Worm (Caenorhabditis elegans) whole organism, L1 larva: ENCODE measurements around the gene clec-67.

ENCODE experiments used
- aha-1 ChIP-seq: fragments of 150-350 bp; optimal IDR thresholded peaks from 2 replicates; lab custom pipeline; 2014; ENCODE audit warnings: missing biosample characterization, missing genetic modification characterization
- alr-1 ChIP-seq: fragments of 200-800 bp; sonication (Bioruptor generic); optimal IDR thresholded peaks from 2 replicates; lab custom pipeline; 2018; ENCODE audit warnings: borderline replicate concordance, mild to moderate bottlenecking, missing genetic modification characterization, missing compliant biosample characterization
- blmp-1 ChIP-seq: fragments of 150-350 bp; optimal IDR thresholded peaks from 2 replicates; lab custom pipeline; 2014; ENCODE audit warnings: missing biosample characterization, missing genetic modification characterization
- ceh-8 ChIP-seq: fragments of 200-800 bp; sonication (Bioruptor generic); optimal IDR thresholded peaks from 2 replicates; lab custom pipeline; 2018; ENCODE audit warnings: mild to moderate bottlenecking, missing genetic modification characterization, moderate library complexity, missing compliant biosample characterization
- dpl-1 ChIP-seq, 3 experiments: fragments of 150-350 bp in 2 of 3; sonication (generic microtip) in 1 of 3; optimal IDR thresholded peaks; 2 replicates each; lab custom pipeline; 2014 to 2017; ENCODE audit warnings: missing biosample characterization in 3 of 3, missing genetic modification characterization in 3 of 3, missing genetic modification reagents in 3 of 3
- dsc-1 ChIP-seq: sonication (generic microtip); optimal IDR thresholded peaks from 2 replicates; lab custom pipeline; 2016; ENCODE audit warnings: mild to moderate bottlenecking, missing genetic modification characterization, missing compliant biosample characterization
- efl-1 ChIP-seq, 4 experiments: fragments of 150-350 bp; optimal IDR thresholded peaks in 3 of 4; peaks in 1 of 4; 1 replicate in 1 of 4; 2 replicates in 3 of 4; lab custom pipeline; 2014; ENCODE audit warnings: missing biosample characterization in 2 of 4, missing genetic modification characterization in 2 of 4, missing genetic modification reagents in 2 of 4
- efl-3 ChIP-seq: fragments of 200-800 bp; sonication (Bioruptor generic); optimal IDR thresholded peaks from 2 replicates; lab custom pipeline; 2018; ENCODE audit warnings: mild to moderate bottlenecking, missing genetic modification characterization, missing compliant biosample characterization
- elt-2 ChIP-seq: sonication (generic microtip); optimal IDR thresholded peaks from 2 replicates; lab custom pipeline; 2016; ENCODE audit warnings: missing genetic modification characterization, mild to moderate bottlenecking, inconsistent platforms, missing compliant biosample characterization, missing genetic modification reagents
- ets-5 ChIP-seq: fragments of 200-800 bp; sonication (Bioruptor generic); IDR thresholded peaks from 2 replicates; pipeline ENCODE4 v1.3.6; 2022; ENCODE audit warnings: missing genetic modification characterization, missing compliant biosample characterization
- fkh-4 ChIP-seq: sonication (generic microtip); optimal IDR thresholded peaks from 2 replicates; lab custom pipeline; 2016; ENCODE audit warnings: missing compliant biosample characterization, missing genetic modification characterization, borderline replicate concordance
- fkh-8 ChIP-seq: sonication (generic microtip); optimal IDR thresholded peaks from 2 replicates; lab custom pipeline; 2016; ENCODE audit warnings: mild to moderate bottlenecking, missing genetic modification characterization, missing compliant biosample characterization
- grh-1 ChIP-seq: fragments of 200-800 bp; sonication (Bioruptor generic); IDR thresholded peaks from 2 replicates; pipeline ENCODE4 v1.3.6; 2022; ENCODE audit warnings: missing genetic modification reagents, missing genetic modification characterization, missing compliant biosample characterization
- hpl-2 ChIP-seq: fragments of 150-350 bp; optimal IDR thresholded peaks from 2 replicates; lab custom pipeline; 2014; ENCODE audit warnings: missing biosample characterization, missing genetic modification reagents, missing genetic modification characterization
- lin-14 ChIP-seq: fragments of 200-800 bp; sonication (Bioruptor generic); optimal IDR thresholded peaks from 2 replicates; lab custom pipeline; 2018; ENCODE audit warnings: mild to moderate bottlenecking, missing genetic modification characterization, moderate library complexity, missing compliant biosample characterization
- lin-15B ChIP-seq: fragments of 150-350 bp; sonication (generic microtip); optimal IDR thresholded peaks from 3 replicates; lab custom pipeline; 2014; ENCODE audit warnings: missing biosample characterization, missing genetic modification characterization
- mab-9 ChIP-seq: fragments of 200-800 bp; sonication (Bioruptor generic); IDR thresholded peaks from 2 replicates; pipeline ENCODE4 v1.3.6; 2022; ENCODE audit warnings: missing genetic modification reagents, missing genetic modification characterization, missing compliant biosample characterization
- mep-1 ChIP-seq: fragments of 150-350 bp; optimal IDR thresholded peaks from 2 replicates; lab custom pipeline; 2014; ENCODE audit warnings: missing biosample characterization, missing genetic modification characterization
- nhr-11 ChIP-seq: fragments of 150-350 bp; optimal IDR thresholded peaks from 2 replicates; lab custom pipeline; 2014; ENCODE audit warnings: missing biosample characterization, missing genetic modification characterization
- nhr-28 ChIP-seq: fragments of 150-350 bp; optimal IDR thresholded peaks from 2 replicates; lab custom pipeline; 2014; ENCODE audit warnings: missing biosample characterization, missing genetic modification characterization
- nhr-47 ChIP-seq: sonication (generic microtip); optimal IDR thresholded peaks from 2 replicates; lab custom pipeline; 2016; ENCODE audit warnings: mild to moderate bottlenecking, missing genetic modification characterization, moderate library complexity, missing compliant biosample characterization
- nhr-77 ChIP-seq: fragments of 150-350 bp; optimal IDR thresholded peaks from 2 replicates; lab custom pipeline; 2014; ENCODE audit warnings: missing biosample characterization, missing genetic modification characterization
- nhr-90 ChIP-seq: sonication (generic microtip); optimal IDR thresholded peaks from 2 replicates; lab custom pipeline; 2016; ENCODE audit warnings: mild to moderate bottlenecking, missing genetic modification characterization, missing compliant biosample characterization; ENCODE audit not compliant: poor library complexity
- pag-3 ChIP-seq: sonication (generic microtip); optimal IDR thresholded peaks from 2 replicates; lab custom pipeline; 2017; ENCODE audit warnings: missing genetic modification characterization, mild to moderate bottlenecking, missing compliant biosample characterization, antibody characterized with exemption, borderline replicate concordance; ENCODE audit not compliant: insufficient read depth
- pax-3 ChIP-seq: fragments of 200-800 bp; sonication (Bioruptor generic); optimal IDR thresholded peaks from 2 replicates; lab custom pipeline; 2018; ENCODE audit warnings: mild to moderate bottlenecking, missing genetic modification characterization, moderate library complexity, missing compliant biosample characterization
- pqm-1 ChIP-seq: sonication (generic microtip); optimal IDR thresholded peaks from 3 replicates; lab custom pipeline; 2017; ENCODE audit warnings: missing biosample characterization, missing genetic modification characterization
- rnt-1 ChIP-seq: sonication (generic microtip); optimal IDR thresholded peaks from 2 replicates; lab custom pipeline; 2016; ENCODE audit warnings: mild to moderate bottlenecking, missing genetic modification characterization, moderate library complexity, missing compliant biosample characterization
- sox-4 ChIP-seq: sonication (generic microtip); optimal IDR thresholded peaks from 2 replicates; lab custom pipeline; 2016; ENCODE audit warnings: missing genetic modification characterization, missing compliant biosample characterization
- tlp-1 ChIP-seq: fragments of 150-350 bp; optimal IDR thresholded peaks from 2 replicates; lab custom pipeline; 2014; ENCODE audit warnings: missing biosample characterization, missing genetic modification characterization
- unc-86 ChIP-seq: sonication (generic microtip); optimal IDR thresholded peaks from 2 replicates; lab custom pipeline; 2016; ENCODE audit warnings: missing genetic modification characterization, missing compliant biosample characterization
- unc-98 ChIP-seq: fragments of 200-800 bp; sonication (Bioruptor generic); IDR thresholded peaks from 2 replicates; pipeline ENCODE4 v1.3.6; 2022; ENCODE audit warnings: missing genetic modification characterization, missing compliant biosample characterization
- zip-4 ChIP-seq: fragments of 200-800 bp; sonication (Bioruptor generic); optimal IDR thresholded peaks from 2 replicates; lab custom pipeline; 2018; ENCODE audit warnings: mild to moderate bottlenecking, missing genetic modification characterization, moderate library complexity, missing compliant biosample characterization

clec-67 gene

DNA sequence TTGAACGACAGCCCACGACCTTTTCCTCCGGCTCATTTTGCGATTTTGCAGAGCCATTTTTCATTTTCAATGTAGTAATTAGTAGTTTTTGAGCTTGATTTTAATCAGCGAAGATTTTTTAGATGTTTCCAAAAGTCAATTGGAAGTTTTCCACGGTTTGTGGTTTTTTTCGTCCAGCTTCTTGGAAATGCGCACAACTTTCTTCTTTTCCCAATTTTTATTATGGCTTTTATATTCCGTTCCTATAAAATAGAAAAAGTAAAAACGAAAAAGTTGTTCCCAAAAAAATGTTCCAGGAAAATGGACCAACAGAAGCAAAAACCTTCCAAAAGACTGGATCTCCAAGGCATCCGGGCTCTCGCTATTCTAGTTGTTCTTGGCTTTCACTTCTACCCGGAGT, 36.6 kb upstream of the clec-67 start, which contains the start of gene oac-22:
Gene oac-22 (plus strand): TSS at position 301 of the 400 bp plus-strand sequence.
- TF ChIP-seq ets-5 (GFP tag; lab: Robert Waterston, UW) (no peak), zip-4 (GFP tag; lab: Kevin White, UChicago) (no peak), hpl-2 (GFP tag; lab: Kevin White, UChicago) (no peak), pqm-1 (tag; lab: Kevin White, UChicago) (no peak), rnt-1 (no peak), elt-2 (tag; lab: Kevin White, UChicago) (no peak), pag-3 (tag; lab: Kevin White, UChicago) (no peak), pax-3 (tag; lab: Kevin White, UChicago) (no peak), nhr-28 (tag; lab: Kevin White, UChicago) (no peak), tlp-1 (tag; lab: Kevin White, UChicago) (no peak), nhr-90 (tag; lab: Kevin White, UChicago) (no peak)

DNA sequence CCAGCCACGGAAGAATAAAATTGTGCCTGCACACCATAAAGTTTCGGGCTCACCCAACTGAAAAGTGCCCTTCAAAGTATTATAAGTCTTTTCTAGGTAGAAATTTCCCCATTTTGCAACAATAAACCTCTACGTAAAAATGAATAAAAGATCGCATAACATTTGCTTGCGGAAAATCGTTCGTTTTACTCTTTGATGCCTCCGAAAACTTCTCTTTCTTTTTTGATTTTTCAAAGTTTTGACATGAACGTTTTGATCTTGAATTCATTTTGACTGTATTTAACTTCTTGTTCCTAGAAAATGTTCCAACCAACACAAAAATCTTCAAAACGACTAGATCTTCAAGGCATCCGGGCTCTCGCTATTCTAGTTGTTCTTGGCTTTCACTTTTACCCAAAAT, 33.0 kb upstream of the clec-67 start, which contains the start of gene oac-21:
Gene oac-21 (plus strand): TSS at position 301 of the 400 bp plus-strand sequence.
- TF ChIP-seq nhr-90 (tag; lab: Kevin White, UChicago) (no peak), ceh-8 (GFP tag; lab: Kevin White, UChicago) (no peak), lin-14 (no peak), nhr-28 (tag; lab: Kevin White, UChicago) (no peak), sox-4 (tag; lab: Kevin White, UChicago) (no peak), alr-1 (no peak), lin-15B (no peak), dpl-1 (GFP tag; optimal IDR thresholded peaks at IDR 0.05; lab: Kevin White, UChicago) (no peak), dsc-1 (tag; lab: Kevin White, UChicago) (no peak), fkh-8 (no peak), efl-3 (no peak)

DNA sequence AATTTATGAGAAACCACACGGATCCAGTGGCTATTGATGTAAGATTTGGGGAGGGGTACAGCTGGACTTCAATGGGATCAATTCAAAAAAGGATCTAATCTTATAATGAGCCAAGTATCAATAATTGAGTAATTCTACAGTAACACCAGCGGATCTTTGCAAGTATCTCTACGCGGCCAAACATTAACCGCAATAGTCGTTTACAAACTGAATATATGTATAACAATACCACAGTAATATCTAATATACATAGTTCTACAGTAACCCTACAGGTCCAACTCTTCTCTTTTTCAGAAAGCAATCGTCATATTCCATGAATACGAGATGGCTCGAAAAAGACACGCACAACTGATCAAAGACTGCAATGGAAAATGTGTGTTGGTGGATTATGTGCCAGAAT, 29.9 kb upstream of the clec-67 start, which contains the start of gene F56D6.9:
Gene F56D6.9 (plus strand): TSS at position 301 of the 400 bp plus-strand sequence.
- TF ChIP-seq nhr-11 (tag; lab: Kevin White, UChicago) (no peak), grh-1 (GFP tag; lab: Robert Waterston, UW) (no peak), unc-98 (GFP tag; lab: Robert Waterston, UW) (no peak), sox-4 (tag; lab: Kevin White, UChicago) (no peak), pag-3 (tag; lab: Kevin White, UChicago) (no peak)

DNA sequence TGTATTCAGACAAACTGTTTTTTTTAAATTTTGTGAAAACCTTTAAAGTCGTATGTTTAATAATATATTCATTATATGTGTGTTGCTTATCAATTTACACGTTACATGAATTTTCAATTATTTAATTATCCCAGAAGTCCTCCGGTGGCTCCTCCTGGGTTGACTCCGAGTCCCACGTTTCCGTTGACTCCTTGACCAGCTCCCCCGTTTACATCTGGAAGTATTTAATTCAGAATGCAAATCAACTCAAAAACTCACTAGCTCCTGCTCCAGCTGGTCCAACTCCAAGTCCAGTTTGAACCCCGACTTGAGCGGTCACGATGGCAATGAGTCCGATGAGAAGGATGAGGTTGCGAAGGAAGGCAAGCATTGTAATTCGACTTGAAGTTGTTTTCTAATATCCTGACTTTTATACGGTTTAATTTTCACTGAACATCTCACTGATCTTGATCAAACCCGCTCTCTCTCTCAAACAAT, 27.9 kb upstream of the clec-67 start, which contains the start of gene F56D6.8:
Gene F56D6.8 (minus strand): TSS at position 427 of the 477 bp plus-strand sequence.
- no peak for TF ChIP-seq rnt-1
- TF ChIP-seq pax-3 (tag; lab: Kevin White, UChicago): no peak
- TF ChIP-seq efl-1 (optimal IDR thresholded peaks at IDR 0.05; lab: Kevin White, UChicago): no peak
- peak in 1 of 2 experiments; percentile 67 for TF ChIP-seq efl-1 (GFP tag; optimal IDR thresholded peaks at IDR 0.05 in 1 of 2; lab: Kevin White, UChicago)
- peak; percentile 45 for TF ChIP-seq fkh-4 (tag; lab: Kevin White, UChicago)
- no peak for TF ChIP-seq nhr-47 (tag; lab: Kevin White, UChicago)
- TF ChIP-seq nhr-77 (tag; lab: Kevin White, UChicago): no peak
- no peak for TF ChIP-seq unc-86
- TF ChIP-seq mep-1 (tag; lab: Kevin White, UChicago): no peak
- TF ChIP-seq mab-9: no peak
- no peak for TF ChIP-seq sox-4 (tag; lab: Kevin White, UChicago)
- TF ChIP-seq dsc-1 (tag; lab: Kevin White, UChicago): peak; percentile 75
- no peak for TF ChIP-seq ceh-8 (GFP tag; lab: Kevin White, UChicago)

DNA sequence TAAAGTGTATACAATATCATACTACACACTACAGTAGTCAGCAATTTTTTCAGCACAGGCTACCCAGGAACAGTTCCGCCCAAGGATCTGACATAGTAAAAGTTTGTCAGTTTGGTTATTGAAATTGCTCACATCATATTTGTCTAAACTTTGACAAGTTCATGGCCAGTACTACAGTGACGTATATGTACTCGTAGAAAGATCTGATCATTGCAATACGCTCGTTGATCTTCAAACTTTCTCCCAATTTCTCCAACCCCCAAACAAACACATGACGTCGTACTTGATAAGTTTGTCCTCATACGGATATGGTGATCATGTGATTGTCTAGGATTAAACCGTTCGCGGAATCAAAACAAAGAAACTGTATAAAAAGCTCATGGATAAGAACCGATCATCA, 27.2 kb upstream of the clec-67 start, which contains the start of gene dct-8:
Gene dct-8 (plus strand): TSS at position 301 of the 400 bp plus-strand sequence.
- TF ChIP-seq aha-1 (no peak), blmp-1 (tag; lab: Kevin White, UChicago) (peak; percentile 40)
